Worm (Caenorhabditis elegans) whole organism, L4 larva: ENCODE measurements around the gene BE0003N10.1.
A peak's percentile ranks its signal among the peaks of the same experiment; 100 is the strongest.

ENCODE experiments used
- T26A8.4 ChIP-seq: fragments of 200-800 bp; sonication (Bioruptor generic); IDR thresholded peaks from 2 replicates; pipeline ENCODE4 v1.3.6; 2022; ENCODE audit warnings: missing genetic modification characterization, missing compliant biosample characterization
- Y105C5A.15 ChIP-seq: fragments of 200-800 bp; sonication (Bioruptor generic); IDR thresholded peaks from 2 replicates; pipeline ENCODE4 v1.3.6; 2022; ENCODE audit warnings: missing genetic modification characterization, missing compliant biosample characterization
- aha-1 ChIP-seq: fragments of 150-350 bp; peaks from one replicate; lab custom pipeline; 2014; ENCODE audit warnings: missing biosample characterization, missing genetic modification characterization
- aly-2 ChIP-seq: sonication (generic microtip); optimal IDR thresholded peaks from 2 replicates; lab custom pipeline; 2018; ENCODE audit warnings: missing biosample characterization, missing genetic modification characterization
- ceh-28 ChIP-seq: fragments of 150-350 bp; optimal IDR thresholded peaks from 2 replicates; lab custom pipeline; 2014; ENCODE audit warnings: missing biosample characterization, missing genetic modification reagents, missing genetic modification characterization
- ces-1 ChIP-seq: fragments of 150-350 bp; sonication (generic microtip); optimal IDR thresholded peaks from 4 replicates; lab custom pipeline; 2014; ENCODE audit warnings: missing biosample characterization, missing genetic modification reagents, missing genetic modification characterization
- ctbp-1 ChIP-seq: fragments of 200-800 bp; sonication (Bioruptor generic); IDR thresholded peaks from 2 replicates; pipeline ENCODE4 v1.3.6; 2022; ENCODE audit warnings: missing genetic modification reagents, missing genetic modification characterization, missing compliant biosample characterization
- daf-12 ChIP-seq: fragments of 150-350 bp; optimal IDR thresholded peaks from 2 replicates; lab custom pipeline; 2014; ENCODE audit warnings: missing biosample characterization, missing genetic modification reagents, missing genetic modification characterization
- daf-16 ChIP-seq, 3 experiments: sonication (generic microtip); optimal IDR thresholded peaks; 2 replicates each; lab custom pipeline; 2016 to 2017; ENCODE audit warnings: missing genetic modification characterization in 3 of 3, missing genetic modification reagents in 3 of 3, mild to moderate bottlenecking in 2 of 3, missing compliant biosample characterization in 2 of 3, missing biosample characterization in 1 of 3, moderate library complexity in 1 of 3
- daf-8 ChIP-seq: fragments of 200-800 bp; sonication (Bioruptor generic); IDR thresholded peaks from 2 replicates; pipeline ENCODE4 v1.3.6; 2022; ENCODE audit warnings: missing genetic modification characterization, missing compliant biosample characterization
- dmd-8 ChIP-seq: fragments of 200-800 bp; sonication (Bioruptor generic); IDR thresholded peaks from 2 replicates; pipeline ENCODE4 v1.3.6; 2022; ENCODE audit warnings: missing genetic modification characterization, missing compliant biosample characterization
- dpl-1 ChIP-seq: fragments of 150-350 bp; optimal IDR thresholded peaks from 2 replicates; lab custom pipeline; 2014; ENCODE audit warnings: missing biosample characterization, missing genetic modification reagents, missing genetic modification characterization
- dve-1 ChIP-seq: sonication (generic microtip); optimal IDR thresholded peaks from 2 replicates; lab custom pipeline; 2017; ENCODE audit warnings: antibody characterized with exemption, mild to moderate bottlenecking, missing genetic modification characterization, missing compliant biosample characterization; ENCODE audit not compliant: insufficient read depth
- egl-43 ChIP-seq: fragments of 200-800 bp; sonication (Bioruptor generic); IDR thresholded peaks from 2 replicates; pipeline ENCODE4 v1.3.6; 2022; ENCODE audit warnings: missing genetic modification reagents, missing genetic modification characterization, missing compliant biosample characterization
- fos-1 ChIP-seq: fragments of 150-350 bp; optimal IDR thresholded peaks from 2 replicates; lab custom pipeline; 2014; ENCODE audit warnings: missing biosample characterization, missing genetic modification characterization
- hif-1 ChIP-seq, 2 experiments: sonication (generic microtip); optimal IDR thresholded peaks; 2 replicates each; lab custom pipeline; 2016 to 2017; ENCODE audit warnings: missing compliant biosample characterization in 2 of 2, missing genetic modification characterization in 2 of 2, missing genetic modification reagents in 2 of 2, missing genotype in 2 of 2, mild to moderate bottlenecking in 1 of 2
- jun-1 ChIP-seq: fragments of 150-350 bp; optimal IDR thresholded peaks from 2 replicates; lab custom pipeline; 2014; ENCODE audit warnings: missing biosample characterization, missing genetic modification reagents, missing genetic modification characterization
- mxl-3 ChIP-seq: fragments of 200-800 bp; sonication (Bioruptor generic); optimal IDR thresholded peaks from 2 replicates; lab custom pipeline; 2018; ENCODE audit warnings: mild to moderate bottlenecking, missing genetic modification characterization, missing compliant biosample characterization
- nhr-10 ChIP-seq: fragments of 150-350 bp; optimal IDR thresholded peaks from 2 replicates; lab custom pipeline; 2014; ENCODE audit warnings: missing biosample characterization, missing genetic modification characterization
- nhr-11 ChIP-seq: fragments of 150-350 bp; optimal IDR thresholded peaks from 2 replicates; lab custom pipeline; 2014; ENCODE audit warnings: missing biosample characterization, missing genetic modification characterization
- nhr-28 ChIP-seq: fragments of 150-350 bp; optimal IDR thresholded peaks from 2 replicates; lab custom pipeline; 2014; ENCODE audit warnings: missing biosample characterization, missing genetic modification characterization
- nhr-42 ChIP-seq: fragments of 200-800 bp; sonication (Bioruptor generic); IDR thresholded peaks from 2 replicates; pipeline ENCODE4 v1.3.6; 2022; ENCODE audit warnings: missing genetic modification characterization, missing compliant biosample characterization
- nhr-48 ChIP-seq: sonication (generic microtip); optimal IDR thresholded peaks from 2 replicates; lab custom pipeline; 2016; ENCODE audit warnings: mild to moderate bottlenecking, missing genetic modification characterization, missing compliant biosample characterization
- set-16 ChIP-seq: fragments of 200-800 bp; sonication (Bioruptor generic); IDR thresholded peaks from 2 replicates; pipeline ENCODE4 v1.3.6; 2022; ENCODE audit warnings: missing genetic modification reagents, missing genetic modification characterization, missing compliant biosample characterization
- snpc-4 ChIP-seq: fragments of 150-350 bp; optimal IDR thresholded peaks from 2 replicates; lab custom pipeline; 2014; ENCODE audit warnings: missing biosample characterization, missing genetic modification characterization
- tag-97 ChIP-seq: fragments of 200-800 bp; sonication (Bioruptor generic); IDR thresholded peaks from 2 replicates; pipeline ENCODE4 v1.3.6; 2022; ENCODE audit warnings: missing genetic modification characterization, missing compliant biosample characterization
- unc-39 ChIP-seq: sonication (generic microtip); optimal IDR thresholded peaks from 2 replicates; lab custom pipeline; 2017; ENCODE audit warnings: missing biosample characterization, missing genetic modification characterization
- unc-62 ChIP-seq, 3 experiments: fragments of 150-350 bp in 1 of 3; sonication (generic microtip); optimal IDR thresholded peaks in 2 of 3; peaks in 1 of 3; 1 replicate in 1 of 3; 2 replicates in 2 of 3; lab custom pipeline; 2014 to 2017; ENCODE audit warnings: missing biosample characterization in 3 of 3, missing genetic modification characterization in 3 of 3, missing genetic modification reagents in 3 of 3, missing genotype in 1 of 3
- ztf-11 ChIP-seq: fragments of 150-350 bp; optimal IDR thresholded peaks from 2 replicates; lab custom pipeline; 2014; ENCODE audit warnings: missing biosample characterization, missing genetic modification characterization

Gene BE0003N10.1

DNA sequence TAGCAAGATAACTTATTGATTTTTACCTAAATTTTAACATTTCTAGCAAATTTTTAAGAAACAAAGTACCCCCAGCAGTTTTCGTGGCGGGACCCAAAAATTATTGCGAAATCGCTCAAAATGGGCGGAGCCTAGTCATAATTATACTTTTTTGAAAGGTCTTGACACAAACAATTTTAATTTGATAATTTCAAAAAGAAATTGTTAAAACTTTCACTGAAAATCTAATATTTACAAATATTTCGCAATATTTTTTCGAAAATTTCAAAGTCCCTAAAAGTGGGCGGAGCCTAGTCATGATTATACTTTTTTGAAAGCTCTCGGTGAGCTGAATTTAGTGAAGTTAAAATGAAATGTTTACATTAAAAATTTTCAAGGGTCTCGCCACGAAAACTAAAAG, 32.8 kb upstream of the BE0003N10.1 start:
- no peak for TF ChIP-seq daf-12 (tag; lab: Kevin White, UChicago)
- no peak for TF ChIP-seq egl-43 (GFP tag; lab: Robert Waterston, UW)
- no peak for TF ChIP-seq ceh-28 (tag; lab: Kevin White, UChicago)
- no peak for TF ChIP-seq T26A8.4 (GFP tag; lab: Robert Waterston, UW)
- no peak for TF ChIP-seq ztf-11 (tag; lab: Kevin White, UChicago)
- no peak for TF ChIP-seq ces-1
- no peak for TF ChIP-seq fos-1
- no peak for TF ChIP-seq daf-16 (GFP tag; optimal IDR thresholded peaks at IDR 0.05; lab: Kevin White, UChicago)
- no peak for TF ChIP-seq daf-16 (tag; optimal IDR thresholded peaks at IDR 0.05; lab: Kevin White, UChicago)
- no peak for TF ChIP-seq nhr-48 (tag; lab: Kevin White, UChicago)
- no peak for TF ChIP-seq daf-8
- no peak for TF ChIP-seq mxl-3 (GFP tag; lab: Kevin White, UChicago)
- no peak for TF ChIP-seq nhr-11 (tag; lab: Kevin White, UChicago)
- no peak for TF ChIP-seq dpl-1 (GFP tag; lab: Kevin White, UChicago)
- no peak for TF ChIP-seq snpc-4 (tag; lab: Kevin White, UChicago)
- no peak for TF ChIP-seq jun-1
- TF ChIP-seq ctbp-1 (GFP tag; lab: Robert Waterston, UW) = no peak
- TF ChIP-seq tag-97 = no peak

- peak; percentile 76 for TF ChIP-seq set-16 (GFP tag; lab: Robert Waterston, UW)
Measured at ce11 chrIII:1006206-1006605, 31.1 kb upstream of the BE0003N10.1 start.

DNA sequence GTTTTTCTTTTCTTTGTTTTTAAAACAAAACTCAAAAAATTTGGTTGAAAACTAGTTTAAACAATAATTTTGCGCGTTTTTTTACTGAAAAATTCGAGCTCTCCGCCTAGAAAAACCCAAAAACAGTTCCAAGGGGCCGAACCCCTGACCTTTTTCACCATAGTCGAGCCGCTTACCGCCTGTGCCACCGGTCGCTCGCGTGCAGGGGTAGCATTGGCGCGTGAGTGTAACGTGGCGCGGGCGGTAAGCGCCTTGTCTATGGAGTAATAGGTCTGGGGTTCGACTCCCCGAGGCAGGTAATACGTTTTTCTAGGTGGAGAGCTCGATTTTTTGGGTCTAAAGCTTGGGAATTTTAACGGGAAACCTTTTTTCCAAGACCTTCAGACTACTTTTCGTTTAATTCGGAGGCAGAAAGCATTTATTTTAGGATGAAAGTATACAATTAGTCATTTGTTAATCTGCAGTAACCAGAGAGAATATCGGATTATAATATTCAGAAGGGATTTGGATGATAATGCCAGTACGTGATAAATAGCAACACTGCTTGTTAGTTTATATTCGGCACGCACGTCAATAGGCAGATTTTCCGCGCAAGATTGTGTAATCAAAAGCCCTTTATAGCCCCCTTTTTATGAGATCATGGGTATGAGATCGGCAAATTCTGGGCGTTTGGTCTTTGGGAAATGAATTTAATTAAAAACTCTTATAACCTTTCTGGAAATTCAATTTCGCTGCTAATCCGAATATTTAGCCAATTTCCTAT, 30.0 kb upstream of the BE0003N10.1 start:
- peak; percentile 81 for TF ChIP-seq aha-1 (tag; lab: Kevin White, UChicago)
- peak in 1 of 2 experiments; percentile 2 for TF ChIP-seq unc-62 (GFP tag; optimal IDR thresholded peaks at IDR 0.05 in 1 of 2; lab: Kevin White, UChicago)
- no peak for TF ChIP-seq unc-62 (tag; optimal IDR thresholded peaks at IDR 0.05; lab: Kevin White, UChicago)
- peak; percentile 55 for TF ChIP-seq set-16 (GFP tag; lab: Robert Waterston, UW)
- TF ChIP-seq nhr-11 (tag; lab: Kevin White, UChicago) = peak; percentile 4
- TF ChIP-seq unc-39 = no peak

- no peak for TF ChIP-seq Y105C5A.15 (GFP tag; lab: Robert Waterston, UW)
- no peak for TF ChIP-seq fos-1
- TF ChIP-seq nhr-28 (tag; lab: Kevin White, UChicago) = peak; percentile 28
- TF ChIP-seq unc-62 (GFP tag; optimal IDR thresholded peaks at IDR 0.05 in 1 of 2; lab: Kevin White, UChicago) = peak in 1 of 2 experiments; percentile 31
- no peak for TF ChIP-seq unc-62 (tag; optimal IDR thresholded peaks at IDR 0.05; lab: Kevin White, UChicago)
- TF ChIP-seq daf-16 (GFP tag; optimal IDR thresholded peaks at IDR 0.05; lab: Kevin White, UChicago) = no peak
- peak; percentile 61 for TF ChIP-seq daf-16 (tag; optimal IDR thresholded peaks at IDR 0.05; lab: Kevin White, UChicago)
- no peak for TF ChIP-seq dve-1 (tag; lab: Kevin White, UChicago)
- TF ChIP-seq, all 104 proteins: peak for 3
Measured at ce11 chrIII:1008091-1008490, 29.2 kb upstream of the BE0003N10.1 start, which contains the start of gene clc-27. Gene clc-27, plus strand, starts transcription at chrIII:1008391.

- peak; percentile 71 for TF ChIP-seq set-16 (GFP tag; lab: Robert Waterston, UW)
Measured at ce11 chrIII:1009034-1009433, 28.3 kb upstream of the BE0003N10.1 start.

DNA sequence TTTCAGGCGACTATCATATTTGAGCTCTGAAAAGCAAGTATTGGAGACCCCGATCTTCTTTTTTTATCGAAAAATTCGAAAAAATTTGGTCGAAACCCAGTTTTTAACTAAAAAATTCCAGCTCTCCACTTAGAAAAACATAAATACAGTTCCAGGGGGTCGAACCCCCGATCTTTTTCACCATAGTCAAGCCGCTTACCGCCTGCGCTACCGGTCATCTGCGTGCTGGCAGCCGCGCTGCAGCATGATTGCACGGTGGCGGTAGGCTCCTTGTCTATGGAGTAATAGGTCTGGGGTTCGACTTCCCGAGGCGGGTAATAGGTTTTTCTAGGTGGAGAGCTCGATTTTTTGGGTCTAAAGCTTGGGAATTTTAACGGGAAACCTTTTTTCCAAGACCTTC, 27.5 kb upstream of the BE0003N10.1 start, which contains the start of gene clc-24:
Gene clc-24 (plus strand): TSS at position 263 of the 400 bp plus-strand sequence.
- TF ChIP-seq set-16 (GFP tag; lab: Robert Waterston, UW) (peak; percentile 45; the same call in 1 of the 2 replicates), nhr-42 (GFP tag; lab: Robert Waterston, UW) (no peak), dmd-8 (no peak), ztf-11 (tag; lab: Kevin White, UChicago) (no peak), aly-2 (tag; lab: Kevin White, UChicago) (no peak), hif-1 (tag; optimal IDR thresholded peaks at IDR 0.05; lab: Kevin White, UChicago) (no peak), nhr-10 (tag; lab: Kevin White, UChicago) (no peak)
